Worm (Caenorhabditis elegans): ENCODE data around the gene C48A7.16.

DNA sequence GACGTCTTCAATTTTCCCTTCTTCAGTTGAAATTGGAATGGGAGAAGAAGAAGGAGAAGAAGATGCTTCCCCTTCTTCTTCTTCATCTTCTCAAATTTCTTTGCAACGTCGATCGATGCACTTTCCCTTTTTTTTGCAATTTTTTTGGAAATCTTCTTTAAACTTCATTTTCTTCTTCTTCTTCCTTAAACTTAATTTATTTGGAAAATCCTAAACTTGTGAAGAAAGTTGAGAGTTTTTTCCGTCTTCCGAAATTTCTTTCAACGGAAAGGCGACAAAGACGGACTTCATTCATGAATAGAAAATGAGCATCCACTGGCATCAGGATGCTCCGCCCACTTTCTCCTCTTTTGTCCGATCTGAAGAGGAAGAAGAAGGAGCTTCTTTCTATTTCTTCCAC, 8.9 kb downstream of the C48A7.16 start:
- TF ChIP-seq him-1 (tag; optimal IDR thresholded peaks at IDR 0.05) (no peak), dao-5 (tag; optimal IDR thresholded peaks at IDR 0.05) (no peak), W03F9.2 (tag; optimal IDR thresholded peaks at IDR 0.05) (no peak)

All from whole organism, L4/young adult.